Worm (Caenorhabditis elegans): ENCODE results near the gene cnc-3.

DNA sequence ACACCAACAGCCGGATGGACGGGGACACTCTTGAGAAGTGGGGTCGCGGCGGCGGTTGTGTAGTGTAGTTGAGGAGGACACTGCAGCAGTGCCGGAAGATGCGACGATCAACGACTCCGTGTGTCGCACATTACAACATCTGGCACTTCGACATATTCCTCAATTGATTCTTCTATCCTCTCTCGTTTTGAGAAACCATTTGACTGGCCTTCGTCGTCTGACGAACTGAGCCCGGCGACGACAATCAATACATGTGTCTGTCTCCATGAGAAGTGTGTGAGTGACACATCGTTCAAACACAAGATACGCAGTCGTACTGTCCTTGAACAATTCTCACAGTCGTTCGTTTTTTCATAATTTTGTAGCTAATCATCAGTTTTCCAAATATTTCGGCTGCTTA lies 24.8 kb downstream of the cnc-3 start:
- TF ChIP-seq lin-13 (GFP tag; optimal IDR thresholded peaks at IDR 0.05), result no peak
- TF ChIP-seq unc-55 (GFP tag; optimal IDR thresholded peaks at IDR 0.05), result no peak
